Worm (Caenorhabditis elegans) whole organism, late embryonic: Measurements from ENCODE around the gene K10H10.9.

ENCODE experiments used
- ceh-22 ChIP-seq: sonication (generic microtip); optimal IDR thresholded peaks from 2 replicates; lab custom pipeline; 2017; ENCODE audit warnings: missing biosample characterization, missing genetic modification characterization
- hlh-15 ChIP-seq: sonication (generic microtip); optimal IDR thresholded peaks from 2 replicates; lab custom pipeline; 2016; ENCODE audit warnings: missing genetic modification characterization, missing compliant biosample characterization
- nfya-1 ChIP-seq: sonication (generic microtip); optimal IDR thresholded peaks from 2 replicates; lab custom pipeline; 2017; ENCODE audit warnings: missing genetic modification characterization, mild to moderate bottlenecking, missing compliant biosample characterization, antibody characterized with exemption, moderate library complexity
- npax-4 ChIP-seq: sonication (generic microtip); optimal IDR thresholded peaks from 2 replicates; lab custom pipeline; 2016; ENCODE audit warnings: missing genetic modification characterization, missing compliant biosample characterization
- pqm-1 ChIP-seq: sonication (generic microtip); optimal IDR thresholded peaks from 2 replicates; lab custom pipeline; 2016; ENCODE audit warnings: missing genetic modification characterization, missing compliant biosample characterization
- sox-4 ChIP-seq: sonication (generic microtip); optimal IDR thresholded peaks from 2 replicates; lab custom pipeline; 2017; ENCODE audit warnings: mild to moderate bottlenecking, missing genetic modification characterization, inconsistent platforms, missing compliant biosample characterization
- unc-42 ChIP-seq: sonication (generic microtip); optimal IDR thresholded peaks from 2 replicates; lab custom pipeline; 2016; ENCODE audit warnings: missing genotype, missing genetic modification characterization, missing compliant biosample characterization
- unc-55 ChIP-seq: sonication (generic microtip); optimal IDR thresholded peaks from 2 replicates; lab custom pipeline; 2017; ENCODE audit warnings: missing biosample characterization, missing genetic modification reagents, missing genetic modification characterization

DNA sequence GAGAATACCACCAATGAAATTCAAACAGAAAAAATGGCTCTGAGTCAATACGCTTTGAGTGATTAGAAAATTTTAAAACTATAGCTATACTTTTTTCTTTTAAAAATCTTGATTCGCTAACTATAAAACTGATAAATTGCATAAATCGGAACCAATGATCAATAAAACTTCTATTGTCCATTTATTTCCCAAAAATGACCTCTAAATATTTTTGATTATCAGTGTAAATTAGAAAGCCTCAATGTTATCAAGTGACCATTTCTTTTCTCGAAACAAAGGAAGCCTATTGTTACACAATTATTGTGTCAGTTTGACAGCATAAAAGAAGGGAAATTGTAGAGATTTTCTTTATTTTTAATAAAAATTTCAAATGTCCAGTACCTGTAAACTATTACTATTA is 14.8 kb downstream of the K10H10.9 start, which contains the start of gene K10H10.4:
- TF ChIP-seq unc-42: no peak
- no peak for TF ChIP-seq sox-4
- no peak for TF ChIP-seq pqm-1 (tag; lab: Kevin White, UChicago)
- no peak for TF ChIP-seq nfya-1
- TF ChIP-seq npax-4 (tag; lab: Kevin White, UChicago): no peak
- TF ChIP-seq unc-55: no peak
- no peak for TF ChIP-seq hlh-15 (tag; lab: Kevin White, UChicago)
- TF ChIP-seq ceh-22: no peak
